Worm (Caenorhabditis elegans): ENCODE data around the gene pqn-94.

DNA sequence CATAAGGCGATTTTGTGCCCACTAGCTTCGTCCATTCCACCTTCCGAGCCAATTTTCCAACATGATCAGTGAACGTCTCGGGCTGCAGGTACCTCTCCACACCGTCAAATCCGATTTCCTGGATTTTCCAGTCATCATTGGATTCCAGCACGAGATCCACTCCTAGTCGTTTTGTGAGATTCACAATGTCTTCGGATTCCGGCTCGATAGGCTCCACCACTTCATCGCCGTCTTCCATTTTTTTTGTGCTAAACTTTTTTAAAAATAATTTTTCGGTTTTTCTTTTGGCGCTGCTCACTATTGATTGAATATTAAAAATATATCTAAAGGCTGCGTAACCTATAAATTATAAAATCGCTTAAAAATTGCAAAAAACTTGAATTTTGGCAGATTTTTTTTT lies 12.7 kb downstream of the pqn-94 start, which contains the start of gene mdt-17:
- TF ChIP-seq dao-5 (tag; optimal IDR thresholded peaks at IDR 0.05) (no peak), him-1 (tag; optimal IDR thresholded peaks at IDR 0.05) (no peak), W03F9.2 (tag; optimal IDR thresholded peaks at IDR 0.05) (no peak)

Data from whole organism, L4/young adult.